Worm (Caenorhabditis elegans): ENCODE results near the gene C50B8.4.

The C50B8.4 gene

DNA sequence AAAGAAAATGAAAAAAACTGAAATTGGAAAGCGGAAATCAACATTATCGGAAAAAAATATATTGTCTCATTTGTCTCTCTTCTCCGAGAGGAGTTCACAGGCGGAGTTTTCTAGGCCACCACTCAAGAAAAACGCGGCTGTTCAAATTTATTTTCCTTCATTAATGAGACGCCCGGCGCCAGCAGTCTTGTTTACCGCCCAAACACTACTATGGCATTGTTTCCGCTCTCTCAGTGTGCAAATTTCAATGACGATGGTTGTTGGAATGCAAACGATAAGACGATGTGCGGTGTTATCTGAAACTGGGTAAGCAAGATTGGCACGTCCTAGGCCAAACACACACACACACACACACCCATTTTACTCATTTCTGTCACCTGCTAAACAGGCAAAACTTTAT, 15.1 kb upstream of the C50B8.4 start, which contains the start of gene cav-2 (continued):
- TF ChIP-seq nfya-1 (tag; optimal IDR thresholded peaks at IDR 0.05): peak; percentile 26
- peak; percentile 12 for TF ChIP-seq unc-86 (tag; optimal IDR thresholded peaks at IDR 0.05)
- TF ChIP-seq ceh-34 (tag; optimal IDR thresholded peaks at IDR 0.05): peak; percentile 46
- no peak for TF ChIP-seq pha-2 (tag; optimal IDR thresholded peaks at IDR 0.05)
- TF ChIP-seq ceh-14 (tag; optimal IDR thresholded peaks at IDR 0.05): peak; percentile 63
- TF ChIP-seq K02D7.2 (tag; optimal IDR thresholded peaks at IDR 0.05): no peak
- TF ChIP-seq gmeb-2 (tag; optimal IDR thresholded peaks at IDR 0.05): no peak
- peak; percentile 82 for TF ChIP-seq ref-2 (tag; optimal IDR thresholded peaks at IDR 0.05)
- no peak for TF ChIP-seq nhr-232 (tag; optimal IDR thresholded peaks at IDR 0.05)
- no peak for TF ChIP-seq lin-11 (tag; optimal IDR thresholded peaks at IDR 0.05)
- TF ChIP-seq unc-42 (tag; optimal IDR thresholded peaks at IDR 0.05): peak; percentile 72
- TF ChIP-seq ceh-2 (tag; optimal IDR thresholded peaks at IDR 0.05): peak; percentile 91
- TF ChIP-seq ceh-48 (tag; optimal IDR thresholded peaks at IDR 0.05): peak; percentile 13
- TF ChIP-seq fkh-10 (GFP tag; optimal IDR thresholded peaks at IDR 0.05): no peak
- no peak for TF ChIP-seq sox-2 (GFP tag; IDR thresholded peaks at IDR 0.05)
- TF ChIP-seq rnt-1 (tag; optimal IDR thresholded peaks at IDR 0.05): peak; percentile 65
- peak; percentile 41 for TF ChIP-seq fkh-6 (tag; optimal IDR thresholded peaks at IDR 0.05)
- no peak for TF ChIP-seq ama-1 (optimal IDR thresholded peaks at IDR 0.05)
- no peak for TF ChIP-seq che-1 (tag; optimal IDR thresholded peaks at IDR 0.05)
- no peak for TF ChIP-seq syd-9 (tag; optimal IDR thresholded peaks at IDR 0.05)
- no peak for TF ChIP-seq sdc-2 (tag; optimal IDR thresholded peaks at IDR 0.05)
- TF ChIP-seq lim-6 (tag; optimal IDR thresholded peaks at IDR 0.05): no peak
- no peak for TF ChIP-seq odd-2 (tag; optimal IDR thresholded peaks at IDR 0.05)
- TF ChIP-seq ceh-31 (tag; optimal IDR thresholded peaks at IDR 0.05): peak; percentile 89
- TF ChIP-seq dmd-4 (tag; optimal IDR thresholded peaks at IDR 0.05; ENCODE audit: borderline replicate concordance): no peak
- TF ChIP-seq hlh-8 (tag; optimal IDR thresholded peaks at IDR 0.05): peak; percentile 55
- TF ChIP-seq C08G9.2 (tag; optimal IDR thresholded peaks at IDR 0.05): peak; percentile 97
- no peak for TF ChIP-seq ceh-30 (tag; optimal IDR thresholded peaks at IDR 0.05)
- peak; percentile 83 for TF ChIP-seq ets-4 (tag; optimal IDR thresholded peaks at IDR 0.05)
- peak; percentile 86 for TF ChIP-seq pqm-1 (tag; optimal IDR thresholded peaks at IDR 0.05)
- no peak for TF ChIP-seq elt-4 (tag; optimal IDR thresholded peaks at IDR 0.05)

DNA sequence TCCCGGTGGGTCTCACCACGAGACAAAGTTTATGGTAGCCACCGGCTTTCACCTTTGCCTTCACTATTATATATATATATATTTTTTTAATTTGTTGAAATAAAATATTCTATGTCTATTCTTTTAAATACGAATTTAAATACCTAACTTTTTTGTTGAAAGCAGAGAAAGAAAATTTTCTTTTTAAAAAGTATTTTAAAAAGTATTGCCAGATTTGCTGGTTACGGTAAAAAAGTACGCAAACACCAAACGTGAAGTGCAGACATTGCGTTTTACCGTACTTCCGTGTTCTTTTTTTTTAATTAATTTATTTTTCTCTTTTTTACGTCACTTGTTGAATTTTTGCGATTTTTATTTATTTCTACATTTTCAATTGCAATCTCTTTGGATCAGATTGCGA, 11.8 kb upstream of the C50B8.4 start, which contains the start of gene C56A3.8:
C56A3.8 (plus strand) TSS at position 301 of the 400 bp plus-strand sequence.
- no peak for TF ChIP-seq hlh-15 (tag; optimal IDR thresholded peaks at IDR 0.05)
- TF ChIP-seq pat-9 (tag; optimal IDR thresholded peaks at IDR 0.05): no peak
- no peak for TF ChIP-seq elt-4 (tag; optimal IDR thresholded peaks at IDR 0.05)
- no peak for TF ChIP-seq lin-11 (tag; optimal IDR thresholded peaks at IDR 0.05)
- TF ChIP-seq ceh-18 (tag; optimal IDR thresholded peaks at IDR 0.05): no peak
- TF ChIP-seq ahr-1 (tag; optimal IDR thresholded peaks at IDR 0.05): no peak
- TF ChIP-seq eyg-1 (tag; optimal IDR thresholded peaks at IDR 0.05): no peak
- no peak for TF ChIP-seq unc-42 (tag; optimal IDR thresholded peaks at IDR 0.05)
- no peak for TF ChIP-seq ceh-24 (tag; optimal IDR thresholded peaks at IDR 0.05)
- TF ChIP-seq rnt-1 (tag; optimal IDR thresholded peaks at IDR 0.05): no peak
- no peak for TF ChIP-seq nfya-1 (tag; optimal IDR thresholded peaks at IDR 0.05)
- no peak for TF ChIP-seq madf-2 (tag; optimal IDR thresholded peaks at IDR 0.05)
- no peak for TF ChIP-seq ceh-9 (tag; optimal IDR thresholded peaks at IDR 0.05)
- no peak for TF ChIP-seq ceh-14 (tag; optimal IDR thresholded peaks at IDR 0.05)
- no peak for TF ChIP-seq hlh-30 (tag; optimal IDR thresholded peaks at IDR 0.05; ENCODE audit: insufficient read depth)
- no peak for TF ChIP-seq pha-2 (tag; optimal IDR thresholded peaks at IDR 0.05)
- TF ChIP-seq hlh-13 (GFP tag; optimal IDR thresholded peaks at IDR 0.05): no peak
- TF ChIP-seq mec-3 (tag; optimal IDR thresholded peaks at IDR 0.05; ENCODE audit: borderline replicate concordance): no peak

Measured in whole organism, late embryonic.